Fruit fly (Drosophila melanogaster) whole organism, embryonic: ENCODE measurements around the gene Tob.

Source experiments
- BEAF-32 ChIP-seq: fragments of 200-800 bp; sonication (Bioruptor generic); optimal IDR thresholded peaks from 3 replicates; lab custom pipeline; 2017; ENCODE audit warnings: missing biosample characterization, missing genetic modification characterization, mild to moderate bottlenecking, moderate library complexity, missing genetic modification reagents
- Bgb ChIP-seq: fragments of 200-800 bp; sonication (Bioruptor generic); IDR thresholded peaks from 2 replicates; pipeline ENCODE4 v1.3.6; 2022; ENCODE audit warnings: missing biosample characterization, missing genetic modification characterization; ENCODE audit not compliant: partially characterized antibody
- CG10543 ChIP-seq: fragments of 200-800 bp; sonication (Bioruptor generic); optimal IDR thresholded peaks from 3 replicates; lab custom pipeline; 2017; ENCODE audit warnings: missing biosample characterization, mild to moderate bottlenecking, missing genetic modification characterization, moderate library complexity
- CG11247 ChIP-seq: fragments of 200-800 bp; sonication (Bioruptor generic); IDR thresholded peaks from 2 replicates; pipeline ENCODE4 v1.3.6; 2022; ENCODE audit warnings: missing biosample characterization, missing genetic modification characterization
- CG11398 ChIP-seq: fragments of 200-800 bp; sonication (Bioruptor generic); optimal IDR thresholded peaks from 2 replicates; lab custom pipeline; 2016; ENCODE audit warnings: missing biosample characterization, missing genetic modification characterization
- CG13287 ChIP-seq: fragments of 200-800 bp; sonication (Bioruptor generic); IDR thresholded peaks from 2 replicates; pipeline ENCODE4 v1.3.6; 2022; ENCODE audit warnings: missing biosample characterization, missing genetic modification characterization; ENCODE audit not compliant: partially characterized antibody
- CG13424 ChIP-seq: fragments of 200-800 bp; sonication (Bioruptor generic); optimal IDR thresholded peaks from 2 replicates; lab custom pipeline; 2019; ENCODE audit warnings: missing biosample characterization, mild to moderate bottlenecking, missing genetic modification characterization, moderate library complexity
- CG17186 ChIP-seq: fragments of 200-800 bp; sonication (Bioruptor generic); optimal IDR thresholded peaks from 3 replicates; lab custom pipeline; 2017; ENCODE audit warnings: missing biosample characterization, missing genetic modification reagents, missing genetic modification characterization
- CG17359 ChIP-seq: fragments of 200-800 bp; sonication (Bioruptor generic); optimal IDR thresholded peaks from 3 replicates; lab custom pipeline; 2018; ENCODE audit warnings: missing biosample characterization, mild to moderate bottlenecking, missing genetic modification characterization, moderate library complexity
- CG17385 ChIP-seq: fragments of 200-800 bp; sonication (Bioruptor generic); optimal IDR thresholded peaks from 3 replicates; lab custom pipeline; 2018; ENCODE audit warnings: missing biosample characterization, mild to moderate bottlenecking, missing genetic modification characterization
- CG18599 ChIP-seq: fragments of 200-800 bp; sonication (Bioruptor generic); optimal IDR thresholded peaks from 3 replicates; lab custom pipeline; 2017; ENCODE audit warnings: missing biosample characterization, missing genetic modification characterization, mild to moderate bottlenecking, moderate library complexity, missing genetic modification reagents
- CG2116 ChIP-seq: fragments of 200-800 bp; sonication (Bioruptor generic); optimal IDR thresholded peaks from 3 replicates; lab custom pipeline; 2018; ENCODE audit warnings: missing biosample characterization, mild to moderate bottlenecking, missing genetic modification characterization
- CG2199 ChIP-seq: fragments of 200-800 bp; sonication (Bioruptor generic); IDR thresholded peaks from 3 replicates; pipeline ENCODE4 v1.3.6; 2022; ENCODE audit warnings: missing biosample characterization, missing genetic modification characterization
- CG2678 ChIP-seq: fragments of 200-800 bp; sonication (Bioruptor generic); optimal IDR thresholded peaks from 3 replicates; lab custom pipeline; 2019; ENCODE audit warnings: missing biosample characterization, mild to moderate bottlenecking, missing genetic modification characterization, moderate library complexity
- CG31388 ChIP-seq: fragments of 200-800 bp; sonication (Bioruptor generic); optimal IDR thresholded peaks from 2 replicates; lab custom pipeline; 2016; ENCODE audit warnings: missing biosample characterization, missing genetic modification characterization
- CG32772 ChIP-seq: fragments of 200-800 bp; sonication (Bioruptor generic); IDR thresholded peaks from 2 replicates; pipeline ENCODE4 v1.3.6; 2022; ENCODE audit warnings: missing biosample characterization, missing genetic modification characterization
- CG3281 ChIP-seq: fragments of 200-800 bp; sonication (Bioruptor generic); optimal IDR thresholded peaks from 3 replicates; lab custom pipeline; 2017; ENCODE audit warnings: missing biosample characterization, mild to moderate bottlenecking, missing genetic modification characterization
- CG34376 ChIP-seq: fragments of 200-800 bp; sonication (Bioruptor generic); optimal IDR thresholded peaks from 2 replicates; lab custom pipeline; 2018; ENCODE audit warnings: missing biosample characterization, mild to moderate bottlenecking, missing genetic modification characterization
- CG4707 ChIP-seq: fragments of 200-800 bp; sonication (Bioruptor generic); optimal IDR thresholded peaks from 2 replicates; lab custom pipeline; 2018; ENCODE audit warnings: missing biosample characterization, mild to moderate bottlenecking, missing genetic modification characterization, moderate library complexity
- CG7556 ChIP-seq: fragments of 200-800 bp; sonication (Bioruptor generic); optimal IDR thresholded peaks from 2 replicates; lab custom pipeline; 2017; ENCODE audit warnings: missing biosample characterization, mild to moderate bottlenecking, missing genetic modification characterization
- CG9727 ChIP-seq: fragments of 200-800 bp; sonication (Bioruptor generic); optimal IDR thresholded peaks from 3 replicates; lab custom pipeline; 2017; ENCODE audit warnings: missing biosample characterization, mild to moderate bottlenecking, missing genetic modification characterization
- Chrac-16 ChIP-seq: fragments of 200-800 bp; sonication (Bioruptor generic); optimal IDR thresholded peaks from 3 replicates; lab custom pipeline; 2016; ENCODE audit warnings: missing biosample characterization, missing genetic modification characterization
- Hr78 ChIP-seq, 2 experiments: fragments of 200-800 bp in 1 of 2; fragments of >200 bp in 1 of 2; sonication (Bioruptor generic) in 1 of 2; optimal IDR thresholded peaks; 2 replicates each; lab custom pipeline; 2017 to 2019; ENCODE audit warnings: missing biosample characterization in 2 of 2, missing genetic modification characterization in 2 of 2, mild to moderate bottlenecking in 1 of 2, moderate library complexity in 1 of 2
- Lpt ChIP-seq: fragments of >200 bp; optimal IDR thresholded peaks from 2 replicates; lab custom pipeline; 2018; ENCODE audit warnings: missing biosample characterization, missing genetic modification characterization
- Nf-YC ChIP-seq: fragments of 200-800 bp; optimal IDR thresholded peaks from 3 replicates; lab custom pipeline; 2019; ENCODE audit warnings: missing biosample characterization, mild to moderate bottlenecking, missing genetic modification characterization, moderate library complexity
- Rfx ChIP-seq: fragments of 200-800 bp; sonication (Bioruptor generic); IDR thresholded peaks from 2 replicates; pipeline ENCODE4 v1.3.6; 2022; ENCODE audit warnings: missing biosample characterization, missing genetic modification characterization
- abd-A ChIP-seq: fragments of 200-800 bp; sonication (Bioruptor generic); optimal IDR thresholded peaks from 3 replicates; lab custom pipeline; 2019; ENCODE audit warnings: missing biosample characterization, mild to moderate bottlenecking, missing genetic modification characterization, moderate library complexity
- ara ChIP-seq: fragments of 200-800 bp; sonication (Bioruptor generic); IDR thresholded peaks from 2 replicates; pipeline ENCODE4 v1.3.6; 2022; ENCODE audit warnings: missing biosample characterization, missing genetic modification characterization
- ato ChIP-seq: fragments of 200-800 bp; sonication (Bioruptor generic); IDR thresholded peaks from 2 replicates; pipeline ENCODE4 v1.3.6; 2022; ENCODE audit warnings: missing biosample characterization, missing genetic modification characterization; ENCODE audit not compliant: partially characterized antibody
- cg ChIP-seq: fragments of 200-800 bp; sonication (Bioruptor generic); optimal IDR thresholded peaks from 3 replicates; lab custom pipeline; 2019; ENCODE audit warnings: missing biosample characterization, mild to moderate bottlenecking, missing genetic modification characterization, moderate library complexity
- chinmo ChIP-seq: fragments of 200-800 bp; sonication (Bioruptor generic); IDR thresholded peaks from 4 replicates; pipeline ENCODE4 v1.3.6; 2022; ENCODE audit warnings: missing biosample characterization, missing genetic modification characterization; ENCODE audit not compliant: partially characterized antibody
- crol ChIP-seq: fragments of 200-800 bp; sonication (Bioruptor generic); IDR thresholded peaks from 2 replicates; pipeline ENCODE4 v1.3.6; 2022; ENCODE audit warnings: missing biosample characterization, missing genetic modification characterization
- dmrt11E ChIP-seq: fragments of 200-800 bp; sonication (Bioruptor generic); optimal IDR thresholded peaks from 3 replicates; lab custom pipeline; 2018; ENCODE audit warnings: missing biosample characterization, mild to moderate bottlenecking, missing genetic modification characterization, moderate library complexity
- ftz-f1 ChIP-seq: fragments of 200-800 bp; sonication (Bioruptor generic); optimal IDR thresholded peaks from 2 replicates; lab custom pipeline; 2016; ENCODE audit warnings: missing biosample characterization, missing genetic modification characterization
- gfzf ChIP-seq: fragments of 200-800 bp; sonication (Bioruptor generic); optimal IDR thresholded peaks from 2 replicates; lab custom pipeline; 2016; ENCODE audit warnings: missing biosample characterization, mild to moderate bottlenecking, missing genetic modification characterization, moderate library complexity
- grau ChIP-seq: fragments of 200-800 bp; optimal IDR thresholded peaks from 3 replicates; lab custom pipeline; 2019; ENCODE audit warnings: missing biosample characterization, mild to moderate bottlenecking, missing genetic modification characterization, moderate library complexity
- gt ChIP-seq: fragments of 200-800 bp; sonication (Bioruptor generic); IDR thresholded peaks from 2 replicates; pipeline ENCODE4 v1.3.6; 2022; ENCODE audit warnings: missing biosample characterization, missing genetic modification characterization
- lab ChIP-seq: fragments of 200-800 bp; sonication (Bioruptor generic); optimal IDR thresholded peaks from 3 replicates; lab custom pipeline; 2017; ENCODE audit warnings: missing biosample characterization, missing genetic modification characterization, mild to moderate bottlenecking, moderate library complexity, missing genetic modification reagents
- lilli ChIP-seq: fragments of 200-800 bp; sonication (Bioruptor generic); optimal IDR thresholded peaks from 3 replicates; lab custom pipeline; 2016; ENCODE audit warnings: missing biosample characterization, missing genetic modification characterization
- mirr ChIP-seq: fragments of 200-800 bp; sonication (Bioruptor generic); optimal IDR thresholded peaks from 3 replicates; lab custom pipeline; 2018; ENCODE audit warnings: missing biosample characterization, mild to moderate bottlenecking, missing genetic modification characterization
- sd ChIP-seq: fragments of 200-800 bp; sonication (Bioruptor generic); optimal IDR thresholded peaks from 3 replicates; lab custom pipeline; 2018; ENCODE audit warnings: missing biosample characterization, mild to moderate bottlenecking, missing genetic modification characterization, moderate library complexity
- sqz ChIP-seq: fragments of 200-800 bp; sonication (Bioruptor generic); optimal IDR thresholded peaks from 3 replicates; lab custom pipeline; 2018; ENCODE audit warnings: missing biosample characterization, mild to moderate bottlenecking, missing genetic modification characterization
- stc ChIP-seq: fragments of 200-800 bp; sonication (Bioruptor generic); IDR thresholded peaks from 2 replicates; pipeline ENCODE4 v1.3.6; 2022; ENCODE audit warnings: missing biosample characterization, missing genetic modification characterization
- sug ChIP-seq: fragments of 200-800 bp; optimal IDR thresholded peaks from 2 replicates; lab custom pipeline; 2019; ENCODE audit warnings: missing biosample characterization, mild to moderate bottlenecking, missing genetic modification characterization, moderate library complexity
- wor ChIP-seq: fragments of 200-800 bp; sonication (Bioruptor generic); IDR thresholded peaks from 2 replicates; pipeline ENCODE4 v1.3.6; 2022; ENCODE audit warnings: missing biosample characterization, missing genetic modification characterization

Gene Tob

dm6 chrX:16102338-16103218, 11.3 kb upstream of the Tob start (continued):
- peak; percentile 60 for TF ChIP-seq CG2678 (tag; lab: Kevin White, UChicago)
- TF ChIP-seq stc = 0 out of 2 replicates have a peak, but pooled peaks have one; percentile 11
- no peak for TF ChIP-seq Bgb (GFP tag; lab: Robert Waterston, UW)
- no peak for TF ChIP-seq Lpt (GFP tag; lab: Kevin White, UChicago)
- peak; percentile 33 for TF ChIP-seq CG9727
- peak; percentile 23 for TF ChIP-seq CG7556 (GFP tag; lab: Kevin White, UChicago)
- peak; percentile 49 for TF ChIP-seq CG18599
- no peak for TF ChIP-seq CG17186 (GFP tag; lab: Kevin White, UChicago)
- no peak for TF ChIP-seq gfzf
- TF ChIP-seq grau (tag; lab: Kevin White, UChicago) = peak; percentile 45
- TF ChIP-seq dmrt11E = no peak

dm6 chrX:16100726-16101351, 9.5 kb upstream of the Tob start:
- peak; percentile 21 for TF ChIP-seq sug (tag; lab: Kevin White, UChicago)
- no peak for TF ChIP-seq CG4707 (GFP tag; lab: Kevin White, UChicago)
- peak in 1 of 2 experiments; percentile 73 for TF ChIP-seq Hr78 (GFP tag; optimal IDR thresholded peaks at IDR 0.05; lab: Kevin White, UChicago)
- TF ChIP-seq sd = peak; percentile 94
- no peak for TF ChIP-seq CG3281 (GFP tag; lab: Kevin White, UChicago)
- peak; percentile 60 for TF ChIP-seq sqz (GFP tag; lab: Kevin White, UChicago)
- TF ChIP-seq crol (GFP tag; lab: Robert Waterston, UW) = peak; percentile 72; the same call in 1 of the 2 replicates
- peak; percentile 12 for TF ChIP-seq lab (GFP tag; lab: Kevin White, UChicago)
- peak; percentile 44 for TF ChIP-seq CG10543 (GFP tag; lab: Kevin White, UChicago)
- 0 out of 3 replicates have a peak, but pooled peaks have one; percentile 32 for TF ChIP-seq CG2199 (GFP tag; lab: Robert Waterston, UW)
- no peak for TF ChIP-seq CG11398 (GFP tag; lab: Kevin White, UChicago)
- TF ChIP-seq CG31388 (GFP tag; lab: Kevin White, UChicago) = no peak
- no peak for TF ChIP-seq ara (GFP tag; lab: Robert Waterston, UW)
- TF ChIP-seq abd-A (tag; lab: Kevin White, UChicago) = peak; percentile 50
- TF ChIP-seq chinmo (GFP tag; lab: Robert Waterston, UW) = 0 out of 4 replicates have a peak, but pooled peaks have one; percentile 53
- TF ChIP-seq mirr (GFP tag; lab: Kevin White, UChicago) = peak; percentile 11
- TF ChIP-seq CG34376 (GFP tag; lab: Kevin White, UChicago) = no peak
- peak; percentile 73 for TF ChIP-seq cg
- TF ChIP-seq CG32772 (GFP tag; lab: Robert Waterston, UW) = peak; percentile 7; the same call in 1 of the 2 replicates
- peak; percentile 22 for TF ChIP-seq ftz-f1 (GFP tag; lab: Kevin White, UChicago)
- TF ChIP-seq Nf-YC (tag; lab: Kevin White, UChicago) = peak; percentile 10
- no peak for TF ChIP-seq BEAF-32

- TF ChIP-seq CG32772 (GFP tag; lab: Robert Waterston, UW) (peak; percentile 44; the same call in 1 of the 2 replicates), CG2116 (GFP tag; lab: Kevin White, UChicago) (peak; percentile 56), sqz (GFP tag; lab: Kevin White, UChicago) (peak; percentile 26), CG17359 (tag; lab: Kevin White, UChicago) (peak; percentile 40), Chrac-16 (GFP tag; lab: Kevin White, UChicago) (no peak), CG13287 (peak; percentile 84), lilli (peak; percentile 36), ato (GFP tag; lab: Robert Waterston, UW) (peak; percentile 69), wor (GFP tag; lab: Robert Waterston, UW) (no peak), CG11247 (GFP tag; lab: Robert Waterston, UW) (no peak), CG17385 (GFP tag; lab: Kevin White, UChicago) (no peak), CG13424 (tag; lab: Kevin White, UChicago) (peak; percentile 2), gt (GFP tag; lab: Robert Waterston, UW) (no peak), Rfx (GFP tag; lab: Robert Waterston, UW) (peak; percentile 49; the same call in 1 of the 2 replicates)
Observed at dm6 chrX:16096488-16096887, 5.2 kb upstream of the Tob start.
